Worm (Caenorhabditis elegans): ENCODE results near the gene D1086.18.

- TF ChIP-seq fos-1 (tag; optimal IDR thresholded peaks at IDR 0.05) (no peak), fkh-10 (GFP tag; optimal IDR thresholded peaks at IDR 0.05) (no peak), ztf-4 (tag; optimal IDR thresholded peaks at IDR 0.05) (no peak), nhr-11 (tag; optimal IDR thresholded peaks at IDR 0.05) (no peak), mdl-1 (tag; optimal IDR thresholded peaks at IDR 0.05) (no peak), unc-39 (tag; optimal IDR thresholded peaks at IDR 0.05) (no peak), egl-27 (tag; optimal IDR thresholded peaks at IDR 0.05) (no peak), ceh-16 (tag; optimal IDR thresholded peaks at IDR 0.05) (no peak), nhr-237 (tag; optimal IDR thresholded peaks at IDR 0.05) (no peak), hmg-11 (tag; optimal IDR thresholded peaks at IDR 0.05) (no peak), nhr-28 (tag; optimal IDR thresholded peaks at IDR 0.05) (no peak), sea-2 (GFP tag; optimal IDR thresholded peaks at IDR 0.05) (no peak), elt-2 (tag; optimal IDR thresholded peaks at IDR 0.05) (no peak), pqm-1 (tag; optimal IDR thresholded peaks at IDR 0.05) (no peak)
These were observed 4.7 kb downstream of the D1086.18 start, which contains the start of the genes D1086.5 and him-5 for ce11 chrV:14090309-14090967.
